Fruit fly (Drosophila melanogaster) whole organism, embryonic: ENCODE measurements around the gene CG43689.

Experiments used
- Blimp-1 ChIP-seq: fragments of 200-800 bp; sonication (Bioruptor generic); optimal IDR thresholded peaks from 3 replicates; lab custom pipeline; 2018; ENCODE audit warnings: missing biosample characterization, missing genetic modification characterization, mild to moderate bottlenecking, moderate library complexity, missing genetic modification reagents
- CG10209 ChIP-seq: fragments of 200-800 bp; sonication (Bioruptor generic); optimal IDR thresholded peaks from 3 replicates; lab custom pipeline; 2017; ENCODE audit warnings: missing biosample characterization, mild to moderate bottlenecking, missing genetic modification characterization, missing genetic modification reagents
- CG1024 ChIP-seq: fragments of 200-800 bp; sonication (Bioruptor generic); IDR thresholded peaks from 2 replicates; pipeline ENCODE4 v1.3.6; 2022; ENCODE audit warnings: missing biosample characterization, missing genetic modification characterization
- CG11560 ChIP-seq: fragments of 200-800 bp; sonication (Bioruptor generic); IDR thresholded peaks from 3 replicates; pipeline ENCODE4 v1.3.6; 2022; ENCODE audit warnings: missing biosample characterization, missing genetic modification characterization
- CG12155 ChIP-seq: fragments of 200-800 bp; sonication (Bioruptor generic); optimal IDR thresholded peaks from 3 replicates; lab custom pipeline; 2016; ENCODE audit warnings: missing biosample characterization, missing genetic modification characterization
- CG12219 ChIP-seq: fragments of 200-800 bp; sonication (Bioruptor generic); optimal IDR thresholded peaks from 3 replicates; lab custom pipeline; 2018; ENCODE audit warnings: missing biosample characterization, mild to moderate bottlenecking, missing genetic modification characterization
- CG12391 ChIP-seq: fragments of 200-800 bp; sonication (Bioruptor generic); optimal IDR thresholded peaks from 3 replicates; lab custom pipeline; 2018; ENCODE audit warnings: missing biosample characterization, mild to moderate bottlenecking, missing genetic modification characterization, moderate library complexity
- CG13287 ChIP-seq: fragments of 200-800 bp; sonication (Bioruptor generic); IDR thresholded peaks from 2 replicates; pipeline ENCODE4 v1.3.6; 2022; ENCODE audit warnings: missing biosample characterization, missing genetic modification characterization; ENCODE audit not compliant: partially characterized antibody
- CG15011 ChIP-seq: fragments of 200-800 bp; sonication (Bioruptor generic); optimal IDR thresholded peaks from 3 replicates; lab custom pipeline; 2018; ENCODE audit warnings: missing biosample characterization, mild to moderate bottlenecking, missing genetic modification characterization
- CG16813 ChIP-seq: fragments of 200-800 bp; sonication (Bioruptor generic); IDR thresholded peaks from 3 replicates; pipeline ENCODE4 v1.3.6; 2022; ENCODE audit warnings: missing biosample characterization, missing genetic modification characterization; ENCODE audit not compliant: partially characterized antibody
- CG16863 ChIP-seq: fragments of 200-800 bp; sonication (Bioruptor generic); optimal IDR thresholded peaks from 3 replicates; lab custom pipeline; 2016; ENCODE audit warnings: missing biosample characterization, missing genetic modification characterization
- CG17385 ChIP-seq: fragments of 200-800 bp; sonication (Bioruptor generic); optimal IDR thresholded peaks from 3 replicates; lab custom pipeline; 2018; ENCODE audit warnings: missing biosample characterization, mild to moderate bottlenecking, missing genetic modification characterization
- CG17568 ChIP-seq: fragments of 200-800 bp; sonication (Bioruptor generic); optimal IDR thresholded peaks from 2 replicates; lab custom pipeline; 2018; ENCODE audit warnings: missing biosample characterization, mild to moderate bottlenecking, missing genetic modification characterization, moderate library complexity
- CG3407 ChIP-seq: fragments of 200-800 bp; sonication (Bioruptor generic); optimal IDR thresholded peaks from 2 replicates; lab custom pipeline; 2018; ENCODE audit warnings: missing biosample characterization, mild to moderate bottlenecking, missing genetic modification characterization
- CG3726 ChIP-seq: fragments of 200-800 bp; sonication (Bioruptor generic); IDR thresholded peaks from 3 replicates; pipeline ENCODE4, ENCODE4 v1.3.6; 2022; ENCODE audit warnings: missing biosample characterization, missing genetic modification characterization
- CG4707 ChIP-seq: fragments of 200-800 bp; sonication (Bioruptor generic); optimal IDR thresholded peaks from 2 replicates; lab custom pipeline; 2018; ENCODE audit warnings: missing biosample characterization, mild to moderate bottlenecking, missing genetic modification characterization, moderate library complexity
- CG4730 ChIP-seq: fragments of 200-800 bp; sonication (Bioruptor generic); IDR thresholded peaks from 2 replicates; pipeline ENCODE4 v1.3.6; 2022; ENCODE audit warnings: missing biosample characterization, missing genetic modification characterization
- CG6791 ChIP-seq: fragments of 200-800 bp; sonication (Bioruptor generic); IDR thresholded peaks from 3 replicates; pipeline ENCODE4 v1.3.6; 2022; ENCODE audit warnings: missing biosample characterization, missing genetic modification characterization; ENCODE audit not compliant: partially characterized antibody
- CG6854 ChIP-seq: fragments of 200-800 bp; sonication (Bioruptor generic); optimal IDR thresholded peaks from 3 replicates; lab custom pipeline; 2017; ENCODE audit warnings: missing biosample characterization, mild to moderate bottlenecking, missing genetic modification characterization
- CG7839 ChIP-seq: fragments of 200-800 bp; sonication (Bioruptor generic); optimal IDR thresholded peaks from 3 replicates; lab custom pipeline; 2018; ENCODE audit warnings: missing biosample characterization, mild to moderate bottlenecking, missing genetic modification characterization, moderate library complexity
- CG8478 ChIP-seq: fragments of >200 bp; optimal IDR thresholded peaks from 2 replicates; lab custom pipeline; 2018
- CG8765 ChIP-seq: fragments of 200-800 bp; sonication (Bioruptor generic); IDR thresholded peaks from 2 replicates; pipeline ENCODE4 v1.3.6; 2022; ENCODE audit warnings: missing biosample characterization, missing genetic modification characterization
- CrebB ChIP-seq: fragments of 200-800 bp; sonication (Bioruptor generic); optimal IDR thresholded peaks from 3 replicates; lab custom pipeline; 2018; ENCODE audit warnings: missing biosample characterization, mild to moderate bottlenecking, missing genetic modification characterization
- Dek ChIP-seq: fragments of 200-800 bp; sonication (Bioruptor generic); optimal IDR thresholded peaks from 3 replicates; lab custom pipeline; 2019; ENCODE audit warnings: missing biosample characterization, mild to moderate bottlenecking, missing genetic modification characterization, moderate library complexity
- Doc3 ChIP-seq: fragments of 200-800 bp; sonication (Bioruptor generic); IDR thresholded peaks from 3 replicates; pipeline ENCODE4 v1.3.6; 2022; ENCODE audit warnings: missing biosample characterization, missing genetic modification characterization; ENCODE audit not compliant: partially characterized antibody
- Ets65A ChIP-seq: fragments of 200-800 bp; sonication (Bioruptor generic); peaks from one replicate; lab custom pipeline; 2016; ENCODE audit warnings: missing biosample characterization, missing genetic modification characterization
- Gug ChIP-seq: fragments of 200-800 bp; sonication (Bioruptor generic); IDR thresholded peaks from 4 replicates; pipeline ENCODE4 v1.3.6; 2022; ENCODE audit warnings: missing biosample characterization, missing genetic modification characterization
- Hr3 ChIP-seq: fragments of 200-800 bp; sonication (Bioruptor generic); optimal IDR thresholded peaks from 3 replicates; lab custom pipeline; 2016; ENCODE audit warnings: missing biosample characterization, missing genetic modification characterization
- Jarid2 ChIP-seq: fragments of 200-800 bp; sonication (Bioruptor generic); optimal IDR thresholded peaks from 3 replicates; lab custom pipeline; 2017; ENCODE audit warnings: mild to moderate bottlenecking, missing biosample characterization, missing genetic modification reagents, missing genetic modification characterization
- Opbp ChIP-seq: fragments of 200-800 bp; sonication (Bioruptor generic); IDR thresholded peaks from 3 replicates; pipeline ENCODE4 v1.3.6; 2022; ENCODE audit warnings: missing biosample characterization, missing genetic modification characterization; ENCODE audit not compliant: partially characterized antibody
- Taf1 ChIP-seq: fragments of 200-800 bp; sonication (Bioruptor generic); IDR thresholded peaks from 2 replicates; pipeline ENCODE4 v1.3.6; 2022; ENCODE audit warnings: missing biosample characterization, missing genetic modification characterization
- Usf ChIP-seq: fragments of 200-800 bp; sonication (Bioruptor generic); optimal IDR thresholded peaks from 2 replicates; lab custom pipeline; 2017; ENCODE audit warnings: missing genotype, missing biosample characterization, missing genetic modification characterization
- YL-1 ChIP-seq: fragments of 200-800 bp; sonication (Bioruptor generic); optimal IDR thresholded peaks from 3 replicates; lab custom pipeline; 2017; ENCODE audit warnings: missing biosample characterization, mild to moderate bottlenecking, missing genetic modification characterization
- bbx ChIP-seq: fragments of 200-800 bp; sonication (Bioruptor generic); IDR thresholded peaks from 2 replicates; pipeline ENCODE4 v1.3.6; 2022; ENCODE audit warnings: missing biosample characterization, missing genetic modification characterization; ENCODE audit not compliant: partially characterized antibody
- bcd ChIP-seq: fragments of 200-800 bp; sonication (Bioruptor generic); optimal IDR thresholded peaks from 2 replicates; lab custom pipeline; 2017; ENCODE audit warnings: missing biosample characterization, mild to moderate bottlenecking, missing genetic modification characterization
- fd3F ChIP-seq: fragments of 200-800 bp; sonication (Bioruptor generic); optimal IDR thresholded peaks from 2 replicates; lab custom pipeline; 2018; ENCODE audit warnings: missing biosample characterization, mild to moderate bottlenecking, missing genetic modification characterization, moderate library complexity
- fu2 ChIP-seq: fragments of 200-800 bp; sonication (Bioruptor generic); optimal IDR thresholded peaks from 2 replicates; lab custom pipeline; 2016; ENCODE audit warnings: missing biosample characterization, missing genetic modification characterization
- hbn ChIP-seq: fragments of 200-800 bp; sonication (Bioruptor generic); IDR thresholded peaks from 2 replicates; pipeline ENCODE4 v1.3.6; 2022; ENCODE audit warnings: missing biosample characterization, missing genetic modification characterization; ENCODE audit not compliant: partially characterized antibody
- knrl ChIP-seq: fragments of 200-800 bp; sonication (Bioruptor generic); IDR thresholded peaks from 3 replicates; pipeline ENCODE4 v1.3.6; 2022; ENCODE audit warnings: missing biosample characterization, missing genetic modification characterization; ENCODE audit not compliant: partially characterized antibody
- pfk ChIP-seq: fragments of 200-800 bp; sonication (Bioruptor generic); optimal IDR thresholded peaks from 2 replicates; lab custom pipeline; 2018; ENCODE audit warnings: missing biosample characterization, mild to moderate bottlenecking, missing genetic modification characterization, moderate library complexity
- phol ChIP-seq: fragments of 200-800 bp; sonication (Bioruptor generic); optimal IDR thresholded peaks from 3 replicates; lab custom pipeline; 2018; ENCODE audit warnings: missing biosample characterization, mild to moderate bottlenecking, missing genetic modification characterization, moderate library complexity
- pita ChIP-seq: fragments of 200-800 bp; sonication (Bioruptor generic); optimal IDR thresholded peaks from 2 replicates; lab custom pipeline; 2017; ENCODE audit warnings: missing biosample characterization, mild to moderate bottlenecking, missing genetic modification characterization
- pum ChIP-seq: fragments of 200-800 bp; sonication (Bioruptor generic); optimal IDR thresholded peaks from 2 replicates; lab custom pipeline; 2016; ENCODE audit warnings: missing biosample characterization, missing genetic modification characterization
- salm ChIP-seq: fragments of 200-800 bp; sonication (Bioruptor generic); optimal IDR thresholded peaks from 2 replicates; lab custom pipeline; 2018; ENCODE audit warnings: missing biosample characterization, mild to moderate bottlenecking, missing genetic modification characterization
- sc ChIP-seq, 3 experiments: fragments of >200 bp in 2 of 3; fragments of 200-800 bp in 1 of 3; sonication (Bioruptor generic) in 1 of 3; optimal IDR thresholded peaks; 2 replicates in 2 of 3; 3 replicates in 1 of 3; lab custom pipeline; 2017; ENCODE audit warnings: mild to moderate bottlenecking in 1 of 3, missing biosample characterization in 1 of 3, missing genetic modification characterization in 1 of 3, missing genetic modification reagents in 1 of 3
- sd ChIP-seq: fragments of 200-800 bp; sonication (Bioruptor generic); optimal IDR thresholded peaks from 3 replicates; lab custom pipeline; 2018; ENCODE audit warnings: missing biosample characterization, mild to moderate bottlenecking, missing genetic modification characterization, moderate library complexity
- stwl ChIP-seq: fragments of 200-800 bp; sonication (Bioruptor generic); optimal IDR thresholded peaks from 3 replicates; lab custom pipeline; 2018; ENCODE audit warnings: missing biosample characterization, mild to moderate bottlenecking, missing genetic modification characterization, moderate library complexity
- zen ChIP-seq: fragments of 200-800 bp; sonication (Bioruptor generic); optimal IDR thresholded peaks from 3 replicates; lab custom pipeline; 2018; ENCODE audit warnings: missing biosample characterization, mild to moderate bottlenecking, missing genetic modification characterization, moderate library complexity
- zfh1 ChIP-seq: fragments of 200-800 bp; sonication (Bioruptor generic); IDR thresholded peaks from 3 replicates; pipeline ENCODE4 v1.3.6; 2022; ENCODE audit warnings: missing biosample characterization, missing genetic modification characterization

CG43689 gene

DNA sequence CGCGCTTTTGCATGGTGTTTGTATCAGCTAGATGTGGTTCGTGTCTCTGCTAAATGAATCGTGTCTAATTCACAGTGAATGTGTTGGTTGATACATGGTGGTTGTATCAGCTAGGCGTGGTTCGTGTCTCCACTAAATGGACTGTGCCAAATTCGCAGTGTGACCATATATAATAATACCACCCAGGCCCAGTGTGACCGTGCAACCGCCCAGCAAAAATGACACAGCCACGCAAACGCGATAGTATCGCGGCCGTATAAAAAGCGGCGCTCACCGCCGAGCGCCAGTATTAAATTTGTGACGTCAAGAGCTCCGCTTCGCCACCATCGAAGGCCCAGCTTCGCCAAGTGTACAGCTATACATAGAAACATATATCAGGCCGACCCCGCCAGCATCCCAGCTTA is 30.3 kb downstream of the CG43689 start, which contains the start of gene cib (continued):
- no peak for TF ChIP-seq CG12219
- no peak for TF ChIP-seq pfk (GFP tag; lab: Kevin White, UChicago)
- TF ChIP-seq CG12391 (tag; lab: Kevin White, UChicago) = peak; percentile 38
- peak; percentile 89 for TF ChIP-seq Opbp (GFP tag; lab: Robert Waterston, UW)
- TF ChIP-seq CG16813 = peak; percentile 82
- TF ChIP-seq CG4707 (GFP tag; lab: Kevin White, UChicago) = no peak
- TF ChIP-seq CG16863 = no peak
- TF ChIP-seq Taf1 = no peak
- peak; percentile 14 for TF ChIP-seq CG3407
- TF ChIP-seq stwl (tag; lab: Kevin White, UChicago) = peak; percentile 37
- TF ChIP-seq Usf = no peak
- peak; percentile 81 for TF ChIP-seq knrl (GFP tag; lab: Robert Waterston, UW)
- TF ChIP-seq fu2 = no peak
- no peak for TF ChIP-seq CG15011
- TF ChIP-seq pita (GFP tag; lab: Kevin White, UChicago) = peak; percentile 100
- no peak for TF ChIP-seq Blimp-1 (GFP tag; lab: Kevin White, UChicago)
- no peak for TF ChIP-seq CrebB (tag; lab: Kevin White, UChicago)
- TF ChIP-seq Jarid2 (GFP tag; lab: Kevin White, UChicago) = peak; percentile 82
- no peak for TF ChIP-seq zen (tag; lab: Kevin White, UChicago)
- no peak for TF ChIP-seq CG3726 (GFP tag; lab: Robert Waterston, UW)
- TF ChIP-seq Doc3 (GFP tag; lab: Robert Waterston, UW) = peak; percentile 65; the same call in 2 of the 3 replicates
- no peak for TF ChIP-seq sc (optimal IDR thresholded peaks at IDR 0.05; lab: Kevin White, UChicago)
- no peak for TF ChIP-seq sc (GFP tag; optimal IDR thresholded peaks at IDR 0.05; lab: Kevin White, UChicago)
- peak; percentile 26 for TF ChIP-seq CG7839 (tag; lab: Kevin White, UChicago)
- TF ChIP-seq phol (tag; lab: Kevin White, UChicago) = peak; percentile 59
- peak; percentile 25 for TF ChIP-seq salm (tag; lab: Kevin White, UChicago)
- TF ChIP-seq hbn = peak; percentile 81
- no peak for TF ChIP-seq CG8765 (GFP tag; lab: Robert Waterston, UW)
- peak; percentile 85 for TF ChIP-seq CG13287
- no peak for TF ChIP-seq CG4730
- peak; percentile 19 for TF ChIP-seq CG8478
- TF ChIP-seq Hr3 (GFP tag; lab: Kevin White, UChicago) = no peak
- TF ChIP-seq sd = peak; percentile 15
- TF ChIP-seq CG1024 (GFP tag; lab: Robert Waterston, UW) = no peak
- TF ChIP-seq Ets65A (GFP tag; lab: Kevin White, UChicago) = no peak
- TF ChIP-seq CG11560 (tag; lab: Robert Waterston, UW) = peak; percentile 86; the same call in 2 of the 3 replicates
- TF ChIP-seq CG6854 (GFP tag; lab: Kevin White, UChicago) = peak; percentile 21
- no peak for TF ChIP-seq CG17568 (GFP tag; lab: Kevin White, UChicago)
- peak; percentile 13 for TF ChIP-seq CG12155 (GFP tag; lab: Kevin White, UChicago)
- TF ChIP-seq bbx (GFP tag; lab: Robert Waterston, UW) = peak; percentile 90
- peak; percentile 19; the same call in 1 of the 4 replicates for TF ChIP-seq Gug (GFP tag; lab: Robert Waterston, UW)
- peak; percentile 86 for TF ChIP-seq CG6791 (GFP tag; lab: Robert Waterston, UW)
- TF ChIP-seq pum (GFP tag; lab: Kevin White, UChicago) = no peak
- TF ChIP-seq fd3F (GFP tag; lab: Kevin White, UChicago) = no peak
- TF ChIP-seq CG10209 = peak; percentile 17
- peak; percentile 49 for TF ChIP-seq YL-1 (GFP tag; lab: Kevin White, UChicago)
- TF ChIP-seq bcd = peak; percentile 8
- peak; percentile 18 for TF ChIP-seq Dek (tag; lab: Kevin White, UChicago)
- no peak for TF ChIP-seq zfh1 (GFP tag; lab: Robert Waterston, UW)
- TF ChIP-seq CG17385 (GFP tag; lab: Kevin White, UChicago) = peak; percentile 43
